Fruit fly (Drosophila melanogaster): ENCODE results near the gene CG31380.

The CG31380 gene

DNA sequence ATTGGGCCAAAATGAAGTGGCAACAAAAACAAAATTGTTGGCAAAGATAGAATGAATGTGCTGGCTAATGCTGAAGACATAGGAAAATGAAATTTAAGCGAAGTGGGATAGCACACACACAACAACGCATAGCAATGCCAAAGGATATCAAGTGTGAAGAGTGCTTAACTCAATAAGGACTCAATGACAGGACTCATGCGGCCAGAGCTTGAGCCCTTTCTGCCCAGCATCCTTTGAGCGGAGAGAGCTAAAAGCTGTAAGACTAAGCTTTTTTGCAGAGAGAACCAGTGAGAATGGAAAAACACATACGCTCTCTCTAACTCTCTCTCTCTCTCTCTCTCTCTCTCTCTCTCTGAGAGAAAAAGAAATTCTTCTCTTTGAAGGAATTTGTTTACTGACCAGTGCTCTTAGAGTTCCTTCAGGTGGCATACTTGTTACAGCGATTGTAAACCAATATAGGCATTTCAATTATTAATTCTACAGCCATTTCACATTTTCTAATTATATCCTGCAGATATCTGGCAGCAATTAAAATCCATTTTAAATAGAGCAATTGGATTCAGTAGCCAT is 6.3 kb downstream of the CG31380 start:
- TF ChIP-seq Sin3A (optimal IDR thresholded peaks at IDR 0.05) = no peak
- no peak for TF ChIP-seq ttk (optimal IDR thresholded peaks at IDR 0.05)
- TF ChIP-seq insv (optimal IDR thresholded peaks at IDR 0.05) = no peak
- no peak for TF ChIP-seq psq (optimal IDR thresholded peaks at IDR 0.05)
- TF ChIP-seq Myc (optimal IDR thresholded peaks at IDR 0.05) = no peak
- TF ChIP-seq h (optimal IDR thresholded peaks at IDR 0.05) = no peak

DNA sequence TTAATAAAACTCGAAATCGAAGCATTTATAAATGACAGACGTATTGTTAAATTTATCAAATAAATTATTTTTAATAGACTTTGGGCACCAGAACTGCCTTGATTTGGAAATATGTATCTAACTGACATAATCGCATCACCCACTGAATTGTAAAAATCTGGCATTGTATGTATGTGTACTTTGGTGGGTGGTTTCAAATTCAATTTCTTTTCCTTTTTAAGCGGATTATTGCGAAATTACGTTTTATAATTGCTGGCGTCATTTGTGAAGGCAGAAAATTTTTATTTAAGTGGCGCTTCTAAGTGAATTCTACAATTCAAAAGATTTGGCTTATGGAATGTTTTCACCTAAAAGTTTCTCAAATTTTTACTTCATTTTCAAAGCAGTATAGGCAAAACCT is 11.1 kb downstream of the CG31380 start, which contains the start of gene CG4956:
Gene CG4956, minus strand, starts transcription at position 101 of the 400 bp plus-strand sequence.
- TF ChIP-seq Myc (optimal IDR thresholded peaks at IDR 0.05) = no peak
- TF ChIP-seq insv (optimal IDR thresholded peaks at IDR 0.05) = no peak
- no peak for TF ChIP-seq psq (optimal IDR thresholded peaks at IDR 0.05)
- TF ChIP-seq h (optimal IDR thresholded peaks at IDR 0.05) = no peak
- TF ChIP-seq Sin3A (optimal IDR thresholded peaks at IDR 0.05) = no peak
- TF ChIP-seq ttk (optimal IDR thresholded peaks at IDR 0.05) = no peak

DNA sequence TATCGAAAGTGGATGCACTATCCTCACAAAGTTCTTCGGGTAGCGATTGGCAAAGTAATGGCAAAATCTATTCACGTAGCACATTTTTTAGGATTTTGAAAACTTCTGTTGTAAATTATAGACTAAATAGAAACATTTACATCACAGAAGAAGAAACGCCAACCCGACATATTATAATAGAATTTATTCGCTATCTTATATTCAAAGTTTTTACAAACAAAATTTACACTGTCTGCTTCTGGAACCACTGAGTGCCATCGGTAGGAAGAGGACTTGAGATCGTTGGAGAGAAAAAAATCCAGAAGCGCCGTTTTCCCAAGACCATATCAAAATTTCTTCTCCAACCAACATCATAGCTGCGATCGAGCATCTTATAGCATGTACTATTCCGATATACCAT is 12.2 kb downstream of the CG31380 start, which contains the start of gene CG17195:
Gene CG17195, minus strand, starts transcription at position 101 of the 400 bp plus-strand sequence.
- TF ChIP-seq h (optimal IDR thresholded peaks at IDR 0.05) (no peak), ttk (optimal IDR thresholded peaks at IDR 0.05) (no peak), psq (optimal IDR thresholded peaks at IDR 0.05) (no peak)

DNA sequence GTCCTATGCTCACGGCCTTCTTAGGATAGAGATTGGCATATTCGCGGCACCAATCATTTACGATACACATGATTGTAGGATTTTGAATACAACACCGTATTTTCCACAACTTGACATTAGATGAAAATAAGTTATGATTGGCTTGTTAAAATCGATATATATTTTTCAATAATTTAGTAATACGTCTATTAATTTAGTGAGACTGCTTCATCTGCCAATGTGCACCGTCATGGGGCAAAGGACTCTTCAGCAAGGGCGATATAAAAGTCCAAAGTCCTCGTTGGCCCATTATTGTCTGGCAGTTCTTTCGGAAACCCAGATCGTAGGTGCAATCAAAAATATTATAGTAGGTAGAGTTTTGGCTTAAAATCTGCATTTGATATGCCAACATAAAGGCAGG is 13.1 kb downstream of the CG31380 start, which contains the start of gene CG17196:
Gene CG17196, minus strand, starts transcription at position 101 of the 400 bp plus-strand sequence.
- TF ChIP-seq Myc (optimal IDR thresholded peaks at IDR 0.05) = no peak
- TF ChIP-seq psq (optimal IDR thresholded peaks at IDR 0.05) = no peak
- TF ChIP-seq ttk (optimal IDR thresholded peaks at IDR 0.05) = no peak
- TF ChIP-seq insv (optimal IDR thresholded peaks at IDR 0.05) = no peak
- TF ChIP-seq Sin3A (optimal IDR thresholded peaks at IDR 0.05) = no peak
- no peak for TF ChIP-seq h (optimal IDR thresholded peaks at IDR 0.05)

DNA sequence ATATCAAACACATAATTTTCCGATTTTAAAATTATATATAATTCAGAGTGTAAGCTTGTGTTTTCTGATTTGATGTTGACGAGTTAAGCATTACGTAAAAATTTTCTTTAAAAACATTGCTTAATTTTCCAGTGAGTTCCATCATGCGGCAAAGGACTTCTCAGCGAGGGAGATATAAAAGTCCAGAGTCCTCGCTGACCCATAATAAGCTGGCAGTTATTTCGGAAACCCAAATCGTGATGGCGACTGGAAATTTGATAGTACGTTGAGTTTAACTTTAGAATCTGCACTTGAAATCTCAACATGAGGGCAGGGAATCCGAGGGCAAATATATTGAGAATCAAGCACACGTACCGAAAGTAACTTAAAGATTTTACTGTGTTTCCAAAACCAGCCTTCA is 14.0 kb downstream of the CG31380 start, which contains the start of the genes CG17197 and CG17198:
Gene CG17197, minus strand, starts transcription at position 101 of the 400 bp plus-strand sequence.
Gene CG17198, minus strand, starts transcription at position 101 of the 400 bp plus-strand sequence.
- no peak for TF ChIP-seq psq (optimal IDR thresholded peaks at IDR 0.05)
- no peak for TF ChIP-seq ttk (optimal IDR thresholded peaks at IDR 0.05)
- no peak for TF ChIP-seq Sin3A (optimal IDR thresholded peaks at IDR 0.05)
- TF ChIP-seq Myc (optimal IDR thresholded peaks at IDR 0.05) = no peak
- TF ChIP-seq insv (optimal IDR thresholded peaks at IDR 0.05) = no peak
- no peak for TF ChIP-seq h (optimal IDR thresholded peaks at IDR 0.05)

DNA sequence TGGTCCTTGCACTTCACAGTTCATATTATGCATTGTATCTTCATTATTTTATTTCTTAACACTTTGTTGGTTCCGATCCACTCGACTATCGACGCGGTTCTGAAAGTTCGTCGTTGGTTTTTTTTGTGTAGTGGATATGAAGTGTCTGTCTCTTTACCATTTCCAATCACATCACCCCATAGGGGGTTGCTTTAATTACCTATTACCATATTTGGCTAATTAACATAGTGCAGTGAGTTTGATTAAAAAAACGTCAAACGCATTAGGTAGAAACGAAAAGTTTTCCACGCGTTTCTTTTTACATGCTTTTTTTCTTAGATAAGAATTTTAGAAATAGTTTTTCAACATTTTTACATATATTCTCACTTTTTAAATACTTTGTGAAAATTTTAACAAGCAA is 26.2 kb downstream of the CG31380 start, which contains the start of gene LpR1:
Gene LpR1, minus strand, starts transcription at position 101 of the 400 bp plus-strand sequence.
- no peak for TF ChIP-seq Sin3A (optimal IDR thresholded peaks at IDR 0.05)
- TF ChIP-seq ttk (optimal IDR thresholded peaks at IDR 0.05) = no peak
- no peak for TF ChIP-seq Myc (optimal IDR thresholded peaks at IDR 0.05)
- TF ChIP-seq insv (optimal IDR thresholded peaks at IDR 0.05) = no peak
- TF ChIP-seq psq (optimal IDR thresholded peaks at IDR 0.05) = no peak
- TF ChIP-seq h (optimal IDR thresholded peaks at IDR 0.05) = no peak

DNA sequence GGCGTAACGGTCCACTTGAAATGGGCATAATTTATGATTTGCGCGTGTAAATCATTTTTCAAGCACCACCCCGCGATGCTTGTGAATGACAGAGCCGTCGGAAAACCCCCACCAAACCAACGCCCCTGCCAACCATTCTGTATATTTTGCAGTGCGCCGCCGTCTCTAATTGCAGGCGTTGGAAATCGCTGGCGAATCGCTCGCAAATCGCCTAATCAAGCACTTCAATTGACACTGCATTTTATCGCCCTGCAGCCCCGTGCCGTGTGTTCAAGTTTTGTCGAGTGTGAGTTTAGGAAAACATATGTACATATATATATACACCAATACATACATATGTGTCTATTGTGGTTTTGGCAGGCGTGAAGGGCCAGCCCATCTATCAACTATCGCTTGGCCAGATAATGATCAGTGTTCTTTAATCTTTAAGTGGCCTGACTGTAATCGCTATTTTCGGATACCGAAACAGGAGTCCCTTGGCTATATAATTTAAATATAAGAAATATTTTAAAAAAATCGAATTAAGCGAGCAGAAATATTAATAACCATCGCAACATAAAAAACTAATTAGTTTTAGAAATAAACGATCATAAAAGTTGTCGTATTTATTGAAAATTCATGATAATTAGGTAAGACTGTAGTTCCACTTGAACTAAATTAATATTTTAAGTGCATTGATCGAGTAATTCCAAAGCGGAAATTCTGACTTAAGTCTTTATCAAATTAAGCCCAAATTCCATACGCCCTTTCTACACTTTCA is 27.1 kb downstream of the CG31380 start:
- TF ChIP-seq ttk (optimal IDR thresholded peaks at IDR 0.05) = no peak
- TF ChIP-seq Myc (optimal IDR thresholded peaks at IDR 0.05) = no peak
- TF ChIP-seq psq (optimal IDR thresholded peaks at IDR 0.05) = no peak
- no peak for TF ChIP-seq h (optimal IDR thresholded peaks at IDR 0.05)
- TF ChIP-seq Sin3A (optimal IDR thresholded peaks at IDR 0.05) = no peak
- no peak for TF ChIP-seq insv (optimal IDR thresholded peaks at IDR 0.05)

DNA sequence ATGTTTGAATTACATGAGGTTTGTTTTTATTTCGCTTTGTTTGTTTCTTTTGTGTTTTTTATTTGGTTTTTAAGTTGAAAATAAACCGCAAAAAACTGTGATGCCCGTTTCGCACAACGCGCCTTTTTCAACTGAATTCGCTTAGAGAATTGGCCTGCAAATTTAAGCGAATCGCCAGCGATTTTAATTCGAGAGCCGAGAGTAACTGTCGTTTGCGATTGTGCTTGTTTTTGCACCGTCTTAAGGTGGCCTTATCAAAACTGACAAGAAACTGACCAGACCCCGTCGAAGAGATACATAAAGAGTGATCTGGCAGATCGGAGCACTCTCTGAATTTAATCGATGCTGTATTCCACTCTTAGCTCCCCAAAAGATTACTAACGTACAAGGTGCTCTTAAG is 29.1 kb downstream of the CG31380 start:
- TF ChIP-seq Myc (optimal IDR thresholded peaks at IDR 0.05) (no peak), psq (optimal IDR thresholded peaks at IDR 0.05) (no peak), insv (optimal IDR thresholded peaks at IDR 0.05) (no peak), ttk (optimal IDR thresholded peaks at IDR 0.05) (no peak), Sin3A (optimal IDR thresholded peaks at IDR 0.05) (no peak), h (optimal IDR thresholded peaks at IDR 0.05) (no peak)

DNA sequence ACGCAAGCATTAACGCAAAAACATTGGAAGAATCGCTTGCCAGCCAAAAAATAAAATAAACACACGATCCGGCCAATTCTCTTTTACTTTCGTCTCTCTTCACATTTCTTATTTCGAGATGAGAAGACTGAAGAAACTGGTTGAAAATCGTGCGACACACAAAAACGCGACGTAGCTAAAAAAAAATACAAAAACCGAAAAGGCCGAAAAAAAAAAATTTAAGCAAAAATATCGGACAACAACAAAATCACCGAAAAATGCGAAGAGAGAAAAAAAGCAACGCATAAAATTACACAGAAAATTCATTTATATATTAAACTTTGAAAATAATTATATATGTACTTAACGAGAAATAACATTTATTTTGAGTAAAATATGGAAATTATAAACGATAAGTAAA is 29.8 kb downstream of the CG31380 start:
- TF ChIP-seq Sin3A (optimal IDR thresholded peaks at IDR 0.05) (no peak), insv (optimal IDR thresholded peaks at IDR 0.05) (no peak), h (optimal IDR thresholded peaks at IDR 0.05) (no peak), psq (optimal IDR thresholded peaks at IDR 0.05) (no peak), Myc (optimal IDR thresholded peaks at IDR 0.05) (no peak), ttk (optimal IDR thresholded peaks at IDR 0.05) (no peak)

DNA sequence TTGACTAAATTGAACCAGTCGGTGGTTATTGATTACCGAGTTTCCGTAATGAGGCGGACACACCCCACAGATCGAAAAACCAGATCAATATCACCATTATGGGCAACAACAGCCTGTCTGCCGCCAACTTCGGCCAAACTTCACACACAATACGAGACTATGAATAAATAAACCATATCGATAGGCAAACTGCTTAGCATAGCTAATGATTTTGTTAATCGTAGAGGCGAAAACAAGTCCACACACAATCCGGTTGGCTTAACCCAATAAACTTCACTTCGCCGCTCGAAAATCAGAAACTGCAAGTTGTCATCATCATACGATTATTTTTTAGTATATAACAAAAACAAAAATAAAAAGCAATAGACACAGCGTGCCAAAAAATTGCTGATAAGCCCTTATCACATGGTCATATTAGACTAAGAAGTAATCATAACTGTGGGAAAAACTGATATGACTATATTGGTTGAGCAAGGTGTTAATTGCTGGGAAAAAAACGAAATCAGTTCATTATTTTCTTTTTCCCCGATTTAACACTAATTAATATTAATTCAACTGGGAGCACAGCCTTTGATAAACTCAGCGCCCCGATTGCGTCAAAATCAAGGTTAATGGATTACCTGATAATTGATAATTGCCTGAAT is 33.3 kb downstream of the CG31380 start:
- no peak for TF ChIP-seq psq (optimal IDR thresholded peaks at IDR 0.05)
- TF ChIP-seq insv (optimal IDR thresholded peaks at IDR 0.05) = no peak
- no peak for TF ChIP-seq Sin3A (optimal IDR thresholded peaks at IDR 0.05)

DNA sequence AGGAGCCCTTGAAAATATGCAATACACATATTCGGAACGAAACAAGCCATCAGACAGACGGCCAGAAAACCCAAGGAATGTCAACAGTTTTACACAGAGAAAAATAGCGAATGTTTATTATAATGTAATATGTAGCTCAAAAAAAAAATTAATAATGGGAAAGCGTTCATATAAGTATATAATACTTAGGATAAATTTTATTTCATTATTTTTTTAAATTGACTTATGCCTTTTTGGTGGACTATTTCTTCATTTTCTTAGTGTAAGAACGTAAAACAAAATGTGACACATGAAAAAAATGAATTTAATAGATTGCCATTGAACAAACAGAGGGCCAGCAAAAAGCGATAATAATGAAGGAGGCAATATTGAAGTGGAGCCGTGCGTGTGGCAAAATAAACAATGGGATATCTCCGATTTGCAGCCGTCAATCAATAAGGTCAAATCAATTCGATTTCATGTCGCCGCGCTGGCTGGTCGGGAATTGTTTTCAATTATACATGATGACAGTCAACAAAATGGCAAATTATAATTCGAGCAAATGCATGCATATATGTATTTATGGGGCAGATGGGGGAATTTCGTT is 34.3 kb downstream of the CG31380 start:
- TF ChIP-seq Sin3A (optimal IDR thresholded peaks at IDR 0.05) = no peak
- no peak for TF ChIP-seq insv (optimal IDR thresholded peaks at IDR 0.05)
- no peak for TF ChIP-seq psq (optimal IDR thresholded peaks at IDR 0.05)
- no peak for TF ChIP-seq Myc (optimal IDR thresholded peaks at IDR 0.05)
- TF ChIP-seq ttk (optimal IDR thresholded peaks at IDR 0.05) = no peak
- no peak for TF ChIP-seq h (optimal IDR thresholded peaks at IDR 0.05)

DNA sequence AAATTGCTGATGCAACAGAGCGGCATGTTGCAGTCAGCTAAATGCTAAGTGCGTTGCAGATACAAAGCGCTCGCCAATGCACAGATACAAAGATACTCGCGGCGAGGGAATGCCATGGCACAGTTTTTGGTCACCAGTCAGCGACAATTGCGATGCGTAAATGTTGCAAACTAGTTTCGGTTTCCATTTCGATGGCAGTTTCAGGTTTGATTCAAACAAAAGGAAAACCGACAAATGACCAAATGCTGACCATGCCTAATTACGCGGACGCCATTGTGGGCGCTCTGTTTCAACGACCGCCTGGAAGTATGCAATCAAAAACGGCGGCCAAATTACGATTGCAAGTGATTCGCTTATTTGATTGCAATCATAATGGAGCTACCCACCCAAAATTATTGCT is 35.5 kb downstream of the CG31380 start:
- TF ChIP-seq Sin3A (optimal IDR thresholded peaks at IDR 0.05) (no peak), ttk (optimal IDR thresholded peaks at IDR 0.05) (no peak), insv (optimal IDR thresholded peaks at IDR 0.05) (no peak), h (optimal IDR thresholded peaks at IDR 0.05) (no peak), psq (optimal IDR thresholded peaks at IDR 0.05) (no peak), Myc (optimal IDR thresholded peaks at IDR 0.05) (no peak)
